Fruit fly (Drosophila melanogaster) whole organism: ENCODE results near the gene CG42375.

Experiments used
- CG8478 ChIP-seq: fragments of >200 bp; optimal IDR thresholded peaks from 2 replicates; lab custom pipeline; 2018; ENCODE audit warnings: inconsistent platforms
- Dll ChIP-seq: fragments of >200 bp; optimal IDR thresholded peaks from 2 replicates; lab custom pipeline; 2017
- psq ChIP-seq: fragments of >200 bp; optimal IDR thresholded peaks from 2 replicates; lab custom pipeline; 2017
- usp ChIP-seq: fragments of >200 bp; optimal IDR thresholded peaks from 2 replicates; lab custom pipeline; 2017; ENCODE audit warnings: missing biosample characterization, missing genetic modification characterization, mixed read lengths

DNA sequence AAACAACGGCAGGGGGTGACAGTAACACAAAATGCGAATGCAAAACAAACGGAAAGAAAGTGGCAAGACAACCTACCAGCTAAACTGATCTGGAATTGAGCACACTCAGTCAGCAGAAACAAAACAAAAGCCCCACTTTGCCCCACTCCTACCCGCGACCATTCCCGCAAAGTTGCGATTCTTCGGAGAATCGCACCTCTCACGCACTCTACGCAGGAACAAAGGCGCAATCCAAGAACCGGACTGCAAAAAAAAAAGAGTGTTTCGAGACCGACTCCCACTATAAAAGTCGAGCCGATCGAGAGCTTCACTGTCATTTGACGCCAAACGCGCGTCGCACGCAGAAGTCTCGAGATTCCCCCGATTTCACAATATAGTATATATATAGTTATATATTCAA lies 12.2 kb upstream of the CG42375 start, which contains the start of gene Cht5:
- TF ChIP-seq CG8478 = no peak
- no peak for TF ChIP-seq usp (GFP tag; lab: Kevin White, UChicago)
- TF ChIP-seq psq (lab: Kevin White, UChicago) = no peak
- TF ChIP-seq Dll (lab: Kevin White, UChicago) = no peak
